Worm (Caenorhabditis elegans) whole organism, mixed stage, embryonic: ENCODE measurements around the gene pei-1.

Experiments used
- M03D4.4 ChIP-seq: sonication (generic microtip); optimal IDR thresholded peaks from 2 replicates; lab custom pipeline; 2017; ENCODE audit warnings: mild to moderate bottlenecking, missing genetic modification characterization, missing compliant biosample characterization
- bed-3 ChIP-seq: fragments of 200-800 bp; sonication (Bioruptor generic); optimal IDR thresholded peaks from 3 replicates; lab custom pipeline; 2018; ENCODE audit warnings: mild to moderate bottlenecking, missing genetic modification characterization, moderate library complexity, missing compliant biosample characterization
- blmp-1 ChIP-seq: fragments of 150-350 bp; optimal IDR thresholded peaks from 2 replicates; lab custom pipeline; 2014; ENCODE audit warnings: missing biosample characterization, missing genetic modification characterization
- ceh-43 ChIP-seq: fragments of 200-800 bp; sonication (Bioruptor generic); optimal IDR thresholded peaks from 2 replicates; lab custom pipeline; 2018; ENCODE audit warnings: mild to moderate bottlenecking, missing genetic modification characterization, moderate library complexity, missing compliant biosample characterization
- ceh-83 ChIP-seq: fragments of 200-800 bp; sonication (Bioruptor generic); optimal IDR thresholded peaks from 2 replicates; lab custom pipeline; 2018; ENCODE audit warnings: mild to moderate bottlenecking, missing genetic modification characterization, missing compliant biosample characterization
- ces-1 ChIP-seq: fragments of 150-350 bp; optimal IDR thresholded peaks from 2 replicates; lab custom pipeline; 2014; ENCODE audit warnings: missing biosample characterization, missing genetic modification reagents, missing genetic modification characterization
- drap-1 ChIP-seq: fragments of 200-800 bp; sonication (Bioruptor generic); optimal IDR thresholded peaks from 3 replicates; lab custom pipeline; 2018; ENCODE audit warnings: mild to moderate bottlenecking, missing genetic modification characterization, missing compliant biosample characterization
- elt-1 ChIP-seq: sonication (generic microtip); optimal IDR thresholded peaks from 2 replicates; lab custom pipeline; 2017; ENCODE audit warnings: missing genetic modification characterization, mild to moderate bottlenecking, missing compliant biosample characterization, antibody characterized with exemption, moderate library complexity, borderline replicate concordance; ENCODE audit not compliant: insufficient read depth
- elt-3 ChIP-seq: fragments of 150-350 bp; optimal IDR thresholded peaks from 2 replicates; lab custom pipeline; 2014; ENCODE audit warnings: missing biosample characterization, missing genetic modification characterization
- flh-1 ChIP-seq: fragments of 200-800 bp; sonication (Bioruptor generic); optimal IDR thresholded peaks from 2 replicates; lab custom pipeline; 2018; ENCODE audit warnings: mild to moderate bottlenecking, missing genetic modification characterization, moderate library complexity, missing compliant biosample characterization
- ham-2 ChIP-seq: fragments of 200-800 bp; sonication (Bioruptor generic); optimal IDR thresholded peaks from 2 replicates; lab custom pipeline; 2018; ENCODE audit warnings: mild to moderate bottlenecking, missing genetic modification characterization, missing compliant biosample characterization
- hlh-1 ChIP-seq: fragments of 150-350 bp; optimal IDR thresholded peaks from 2 replicates; lab custom pipeline; 2014; ENCODE audit warnings: missing biosample characterization, missing genetic modification reagents, missing genetic modification characterization
- lin-13 ChIP-seq: fragments of 150-350 bp; optimal IDR thresholded peaks from 2 replicates; lab custom pipeline; 2014; ENCODE audit warnings: missing biosample characterization, missing genetic modification characterization
- lin-32 ChIP-seq: fragments of 200-800 bp; sonication (Bioruptor generic); optimal IDR thresholded peaks from 2 replicates; lab custom pipeline; 2018; ENCODE audit warnings: mild to moderate bottlenecking, missing genetic modification characterization, missing compliant biosample characterization
- lsy-2 ChIP-seq: fragments of 150-350 bp; optimal IDR thresholded peaks from 2 replicates; lab custom pipeline; 2014; ENCODE audit warnings: missing biosample characterization, missing genetic modification characterization
- mab-5 ChIP-seq: fragments of 150-350 bp; optimal IDR thresholded peaks from 2 replicates; lab custom pipeline; 2014; ENCODE audit warnings: missing biosample characterization, missing genetic modification characterization
- mep-1 ChIP-seq: fragments of 150-350 bp; optimal IDR thresholded peaks from 2 replicates; lab custom pipeline; 2017; ENCODE audit warnings: missing biosample characterization, missing genetic modification reagents, missing genetic modification characterization, inconsistent platforms
- mls-2 ChIP-seq: sonication (generic microtip); optimal IDR thresholded peaks from 2 replicates; lab custom pipeline; 2016; ENCODE audit warnings: mild to moderate bottlenecking, missing genetic modification characterization, moderate library complexity, missing compliant biosample characterization
- nhr-12 ChIP-seq: fragments of 150-350 bp; optimal IDR thresholded peaks from 2 replicates; lab custom pipeline; 2014; ENCODE audit warnings: missing biosample characterization, missing genetic modification characterization
- nhr-2 ChIP-seq: fragments of 150-350 bp; optimal IDR thresholded peaks from 2 replicates; lab custom pipeline; 2014; ENCODE audit warnings: missing biosample characterization, missing genetic modification characterization
- nhr-237 ChIP-seq: fragments of 150-350 bp; optimal IDR thresholded peaks from 2 replicates; lab custom pipeline; 2014; ENCODE audit warnings: missing biosample characterization, missing genetic modification characterization
- nhr-28 ChIP-seq: fragments of 150-350 bp; optimal IDR thresholded peaks from 2 replicates; lab custom pipeline; 2014; ENCODE audit warnings: missing biosample characterization, missing genetic modification characterization
- nhr-76 ChIP-seq: sonication (generic microtip); optimal IDR thresholded peaks from 2 replicates; lab custom pipeline; 2017; ENCODE audit warnings: missing biosample characterization, missing genetic modification characterization
- pha-4 ChIP-seq: fragments of 150-350 bp; optimal IDR thresholded peaks from 2 replicates; lab custom pipeline; 2018; ENCODE audit warnings: missing biosample characterization, missing genetic modification reagents, missing genetic modification characterization
- sem-2 ChIP-seq: fragments of 200-800 bp; sonication (Bioruptor generic); optimal IDR thresholded peaks from 2 replicates; lab custom pipeline; 2018; ENCODE audit warnings: mild to moderate bottlenecking, missing genetic modification characterization, missing compliant biosample characterization
- snpc-4 ChIP-seq: fragments of 150-350 bp; optimal IDR thresholded peaks from 2 replicates; lab custom pipeline; 2014; ENCODE audit warnings: missing biosample characterization, missing genetic modification characterization
- sptf-1 ChIP-seq: sonication (generic microtip); optimal IDR thresholded peaks from 2 replicates; lab custom pipeline; 2017; ENCODE audit warnings: mild to moderate bottlenecking, missing genetic modification characterization, moderate library complexity, missing compliant biosample characterization
- tbx-8 ChIP-seq: fragments of 200-800 bp; sonication (Bioruptor generic); optimal IDR thresholded peaks from 2 replicates; lab custom pipeline; 2018; ENCODE audit warnings: mild to moderate bottlenecking, missing genetic modification characterization, moderate library complexity, missing compliant biosample characterization
- unc-120 ChIP-seq: sonication (generic microtip); optimal IDR thresholded peaks from 2 replicates; lab custom pipeline; 2017; ENCODE audit warnings: missing genetic modification characterization, missing compliant biosample characterization; ENCODE audit not compliant: poor library complexity, severe bottlenecking

The pei-1 gene

ce11 chrIV:9588784-9589457, 3.4 kb downstream of the pei-1 start, which contains the start of gene trcs-1:
trcs-1 (minus strand) TSS chrIV:9588834.
- TF ChIP-seq sem-2 (GFP tag; lab: Kevin White, UChicago) (no peak), pha-4 (tag; lab: Kevin White, UChicago) (no peak), nhr-28 (tag; lab: Kevin White, UChicago) (no peak), ham-2 (GFP tag; lab: Kevin White, UChicago) (no peak), elt-3 (tag; lab: Kevin White, UChicago) (no peak), nhr-237 (tag; lab: Kevin White, UChicago) (no peak), mep-1 (tag; lab: Kevin White, UChicago) (no peak), bed-3 (GFP tag; lab: Kevin White, UChicago) (no peak), lsy-2 (tag; lab: Kevin White, UChicago) (no peak), ceh-83 (GFP tag; lab: Kevin White, UChicago) (no peak), snpc-4 (tag; lab: Kevin White, UChicago) (no peak), ceh-43 (GFP tag; lab: Kevin White, UChicago) (no peak), ces-1 (GFP tag; lab: Kevin White, UChicago) (no peak)

ce11 chrIV:9584352-9584751, 8.0 kb downstream of the pei-1 start:
- TF ChIP-seq elt-3 (tag; lab: Kevin White, UChicago): no peak

- no peak for TF ChIP-seq ces-1 (GFP tag; lab: Kevin White, UChicago)
- TF ChIP-seq pha-4 (tag; lab: Kevin White, UChicago): no peak
- no peak for TF ChIP-seq nhr-2
- no peak for TF ChIP-seq flh-1 (GFP tag; lab: Kevin White, UChicago)
- no peak for TF ChIP-seq hlh-1 (tag; lab: Kevin White, UChicago)
- TF ChIP-seq elt-1 (tag; lab: Kevin White, UChicago): no peak
- no peak for TF ChIP-seq ham-2 (GFP tag; lab: Kevin White, UChicago)
- TF ChIP-seq mab-5 (tag; lab: Kevin White, UChicago): no peak
- TF ChIP-seq mls-2 (tag; lab: Kevin White, UChicago): no peak
- no peak for TF ChIP-seq snpc-4 (tag; lab: Kevin White, UChicago)
- TF ChIP-seq drap-1 (GFP tag; lab: Kevin White, UChicago): no peak
- TF ChIP-seq nhr-12 (tag; lab: Kevin White, UChicago): no peak
- TF ChIP-seq, all 35 proteins: peak for 0
Measured at ce11 chrIV:9580021-9580420, 12.3 kb downstream of the pei-1 start, which contains the start of gene npr-2. npr-2 (minus strand) TSS chrIV:9580121.

- no peak for TF ChIP-seq tbx-8 (GFP tag; lab: Kevin White, UChicago)
- TF ChIP-seq drap-1 (GFP tag; lab: Kevin White, UChicago): no peak
- no peak for TF ChIP-seq lsy-2 (tag; lab: Kevin White, UChicago)
- TF ChIP-seq bed-3 (GFP tag; lab: Kevin White, UChicago): no peak
- no peak for TF ChIP-seq ceh-43 (GFP tag; lab: Kevin White, UChicago)
- TF ChIP-seq blmp-1 (tag; lab: Kevin White, UChicago): no peak
- TF ChIP-seq unc-120 (tag; lab: Kevin White, UChicago): no peak
- TF ChIP-seq sptf-1: no peak
- no peak for TF ChIP-seq pha-4 (tag; lab: Kevin White, UChicago)
- TF ChIP-seq sem-2 (GFP tag; lab: Kevin White, UChicago): no peak
- no peak for TF ChIP-seq lin-13 (tag; lab: Kevin White, UChicago)
- no peak for TF ChIP-seq snpc-4 (tag; lab: Kevin White, UChicago)
- TF ChIP-seq nhr-76: no peak
- TF ChIP-seq mls-2 (tag; lab: Kevin White, UChicago): no peak
Measured at ce11 chrIV:9566505-9566904, 25.8 kb downstream of the pei-1 start, which contains the start of gene lron-14. lron-14 (minus strand) TSS chrIV:9566605.

- TF ChIP-seq nhr-76 (no peak), M03D4.4 (tag; lab: Kevin White, UChicago) (no peak), snpc-4 (tag; lab: Kevin White, UChicago) (no peak), nhr-28 (tag; lab: Kevin White, UChicago) (no peak), lin-32 (no peak)
Measured at ce11 chrIV:9563529-9564376, 28.6 kb downstream of the pei-1 start.
